Fruit fly (Drosophila melanogaster) whole organism, embryonic: ENCODE data around the gene Hsdl2.
A peak's percentile ranks its signal among the peaks of the same experiment; 100 is the strongest.

ENCODE experiments used
- ATbp ChIP-seq: fragments of 200-800 bp; sonication (Bioruptor generic); optimal IDR thresholded peaks from 2 replicates; lab custom pipeline; 2017; ENCODE audit warnings: missing biosample characterization, mild to moderate bottlenecking, missing genetic modification characterization, missing genetic modification reagents
- Aef1 ChIP-seq: fragments of 200-800 bp; sonication (Bioruptor generic); IDR thresholded peaks from 3 replicates; pipeline ENCODE4 v1.3.6; 2022; ENCODE audit warnings: missing biosample characterization, missing genetic modification characterization
- Atf3 ChIP-seq: fragments of 200-800 bp; sonication (Bioruptor generic); optimal IDR thresholded peaks from 3 replicates; lab custom pipeline; 2016; ENCODE audit warnings: missing biosample characterization, missing genetic modification characterization
- CG11504 ChIP-seq: fragments of 200-800 bp; sonication (Bioruptor generic); optimal IDR thresholded peaks from 3 replicates; lab custom pipeline; 2019; ENCODE audit warnings: missing biosample characterization, mild to moderate bottlenecking, missing genetic modification characterization, moderate library complexity
- CG13296 ChIP-seq: fragments of 200-800 bp; sonication (Bioruptor generic); optimal IDR thresholded peaks from 3 replicates; lab custom pipeline; 2018; ENCODE audit warnings: missing biosample characterization, mild to moderate bottlenecking, missing genetic modification characterization
- CG13624 ChIP-seq: fragments of 200-800 bp; sonication (Bioruptor generic); optimal IDR thresholded peaks from 2 replicates; lab custom pipeline; 2016; ENCODE audit warnings: missing biosample characterization, missing genetic modification characterization
- CG14014 ChIP-seq: fragments of 200-800 bp; sonication (Bioruptor generic); IDR thresholded peaks from 2 replicates; pipeline ENCODE4 v1.3.6; 2022; ENCODE audit warnings: missing biosample characterization, missing genetic modification characterization
- CG15601 ChIP-seq: fragments of 200-800 bp; sonication (Bioruptor generic); optimal IDR thresholded peaks from 3 replicates; lab custom pipeline; 2019; ENCODE audit warnings: missing biosample characterization, mild to moderate bottlenecking, missing genetic modification characterization, moderate library complexity
- CG1602 ChIP-seq: fragments of 200-800 bp; sonication (Bioruptor generic); optimal IDR thresholded peaks from 3 replicates; lab custom pipeline; 2016; ENCODE audit warnings: missing biosample characterization, missing genetic modification characterization
- CG17359 ChIP-seq: fragments of 200-800 bp; sonication (Bioruptor generic); optimal IDR thresholded peaks from 3 replicates; lab custom pipeline; 2018; ENCODE audit warnings: missing biosample characterization, mild to moderate bottlenecking, missing genetic modification characterization, moderate library complexity
- CG17802 ChIP-seq: fragments of 200-800 bp; sonication (Bioruptor generic); optimal IDR thresholded peaks from 2 replicates; lab custom pipeline; 2018; ENCODE audit warnings: missing biosample characterization, mild to moderate bottlenecking, missing genetic modification characterization, moderate library complexity
- CG18262 ChIP-seq: fragments of 200-800 bp; optimal IDR thresholded peaks from 3 replicates; lab custom pipeline; 2019; ENCODE audit warnings: missing biosample characterization, mild to moderate bottlenecking, missing genetic modification characterization, moderate library complexity
- CG30403 ChIP-seq: fragments of 200-800 bp; sonication (Bioruptor generic); optimal IDR thresholded peaks from 3 replicates; lab custom pipeline; 2016; ENCODE audit warnings: missing biosample characterization, missing genetic modification characterization
- CG3838 ChIP-seq: fragments of 200-800 bp; sonication (Bioruptor generic); optimal IDR thresholded peaks from 3 replicates; lab custom pipeline; 2016; ENCODE audit warnings: missing biosample characterization, missing genetic modification characterization
- CG5953 ChIP-seq: fragments of 200-800 bp; sonication (Bioruptor generic); IDR thresholded peaks from 2 replicates; pipeline ENCODE4 v1.3.6; 2022; ENCODE audit warnings: missing biosample characterization, missing genetic modification characterization
- CG6254 ChIP-seq: fragments of 200-800 bp; sonication (Bioruptor generic); optimal IDR thresholded peaks from 3 replicates; lab custom pipeline; 2017; ENCODE audit warnings: mild to moderate bottlenecking, missing biosample characterization, missing genetic modification reagents, missing genetic modification characterization
- CG7271 ChIP-seq: fragments of 200-800 bp; sonication (Bioruptor generic); optimal IDR thresholded peaks from 2 replicates; lab custom pipeline; 2018; ENCODE audit warnings: missing biosample characterization, mild to moderate bottlenecking, missing genetic modification characterization, moderate library complexity
- CG7745 ChIP-seq: fragments of 200-800 bp; sonication (Bioruptor generic); optimal IDR thresholded peaks from 2 replicates; lab custom pipeline; 2018; ENCODE audit warnings: missing biosample characterization, mild to moderate bottlenecking, missing genetic modification characterization, moderate library complexity
- CG7839 ChIP-seq: fragments of 200-800 bp; sonication (Bioruptor generic); optimal IDR thresholded peaks from 3 replicates; lab custom pipeline; 2018; ENCODE audit warnings: missing biosample characterization, mild to moderate bottlenecking, missing genetic modification characterization, moderate library complexity
- CG8089 ChIP-seq: fragments of 200-800 bp; sonication (Bioruptor generic); optimal IDR thresholded peaks from 3 replicates; lab custom pipeline; 2016; ENCODE audit warnings: missing biosample characterization, missing genetic modification characterization
- CG8281 ChIP-seq: fragments of 200-800 bp; sonication (Bioruptor generic); optimal IDR thresholded peaks from 2 replicates; lab custom pipeline; 2018; ENCODE audit warnings: missing biosample characterization, mild to moderate bottlenecking, missing genetic modification characterization, moderate library complexity
- CG9609 ChIP-seq: fragments of 200-800 bp; sonication (Bioruptor generic); optimal IDR thresholded peaks from 3 replicates; lab custom pipeline; 2016; ENCODE audit warnings: missing biosample characterization, missing genetic modification characterization
- CoRest ChIP-seq: fragments of 200-800 bp; sonication (Bioruptor generic); optimal IDR thresholded peaks from 3 replicates; lab custom pipeline; 2018; ENCODE audit warnings: missing biosample characterization, mild to moderate bottlenecking, missing genetic modification characterization, moderate library complexity
- E2f1 ChIP-seq: fragments of 200-800 bp; sonication (Bioruptor generic); IDR thresholded peaks from 2 replicates; pipeline ENCODE4 v1.3.6; 2022; ENCODE audit warnings: missing biosample characterization, missing genetic modification characterization
- Ets65A ChIP-seq: fragments of 200-800 bp; sonication (Bioruptor generic); peaks from one replicate; lab custom pipeline; 2016; ENCODE audit warnings: missing biosample characterization, missing genetic modification characterization
- HLH54F ChIP-seq: fragments of 200-800 bp; sonication (Bioruptor generic); optimal IDR thresholded peaks from 3 replicates; lab custom pipeline; 2016; ENCODE audit warnings: missing biosample characterization, missing genetic modification characterization
- HLHmδ ChIP-seq: fragments of 200-800 bp; sonication (Bioruptor generic); optimal IDR thresholded peaks from 2 replicates; lab custom pipeline; 2018; ENCODE audit warnings: missing biosample characterization, mild to moderate bottlenecking, missing genetic modification characterization, moderate library complexity
- Hr51 ChIP-seq, 2 experiments: fragments of 200-800 bp; sonication (Bioruptor generic); optimal IDR thresholded peaks; 2 replicates in 1 of 2; 3 replicates in 1 of 2; lab custom pipeline; 2016 to 2018; ENCODE audit warnings: missing biosample characterization in 2 of 2, missing genetic modification characterization in 2 of 2, mild to moderate bottlenecking in 1 of 2, moderate library complexity in 1 of 2
- PHDP ChIP-seq: fragments of 200-800 bp; sonication (Bioruptor generic); optimal IDR thresholded peaks from 3 replicates; lab custom pipeline; 2018; ENCODE audit warnings: missing biosample characterization, mild to moderate bottlenecking, missing genetic modification characterization, moderate library complexity
- Ravus ChIP-seq: fragments of 200-800 bp; sonication (Bioruptor generic); IDR thresholded peaks from 2 replicates; pipeline ENCODE4 v1.3.6; 2022; ENCODE audit warnings: missing biosample characterization, missing genetic modification characterization
- Vsx1 ChIP-seq: fragments of 200-800 bp; sonication (Bioruptor generic); optimal IDR thresholded peaks from 2 replicates; lab custom pipeline; 2017; ENCODE audit warnings: missing biosample characterization, mild to moderate bottlenecking, missing genetic modification characterization, missing genetic modification reagents
- ap ChIP-seq: fragments of 200-800 bp; sonication (Bioruptor generic); IDR thresholded peaks from 2 replicates; pipeline ENCODE4 v1.3.6; 2022; ENCODE audit warnings: missing biosample characterization, missing genetic modification characterization
- bab2 ChIP-seq: fragments of 200-800 bp; sonication (Bioruptor generic); optimal IDR thresholded peaks from 2 replicates; lab custom pipeline; 2016; ENCODE audit warnings: missing biosample characterization, missing genetic modification characterization
- bsh ChIP-seq, 2 experiments: fragments of 200-800 bp; sonication (Bioruptor generic); optimal IDR thresholded peaks; 2 replicates each; lab custom pipeline; 2017 to 2018; ENCODE audit warnings: mild to moderate bottlenecking in 2 of 2, missing biosample characterization in 2 of 2, missing genetic modification characterization in 2 of 2, moderate library complexity in 1 of 2
- corto ChIP-seq: fragments of 200-800 bp; sonication (Bioruptor generic); optimal IDR thresholded peaks from 2 replicates; lab custom pipeline; 2016; ENCODE audit warnings: missing biosample characterization, mild to moderate bottlenecking, missing genetic modification characterization, moderate library complexity
- croc ChIP-seq: fragments of 200-800 bp; sonication (Bioruptor generic); conservative IDR thresholded peaks from 3 replicates; pipeline ENCODE4 v1.3.6; 2022; ENCODE audit warnings: missing biosample characterization, missing genetic modification characterization
- dati ChIP-seq: fragments of 200-800 bp; sonication (Bioruptor generic); IDR thresholded peaks from 2 replicates; pipeline ENCODE4 v1.3.6; 2022; ENCODE audit warnings: missing biosample characterization, missing genetic modification characterization
- dimm ChIP-seq: fragments of 200-800 bp; sonication (Bioruptor generic); IDR thresholded peaks from 2 replicates; pipeline ENCODE4 v1.3.6; 2022; ENCODE audit warnings: missing biosample characterization, missing genetic modification characterization
- disco-r ChIP-seq: fragments of 200-800 bp; sonication (Bioruptor generic); optimal IDR thresholded peaks from 2 replicates; lab custom pipeline; 2016; ENCODE audit warnings: missing biosample characterization, missing genetic modification characterization
- gt ChIP-seq: fragments of 200-800 bp; sonication (Bioruptor generic); IDR thresholded peaks from 2 replicates; pipeline ENCODE4 v1.3.6; 2022; ENCODE audit warnings: missing biosample characterization, missing genetic modification characterization
- luna ChIP-seq: fragments of 200-800 bp; sonication (Bioruptor generic); optimal IDR thresholded peaks from 2 replicates; lab custom pipeline; 2016; ENCODE audit warnings: missing biosample characterization, missing genetic modification characterization
- nerfin-2 ChIP-seq: fragments of 200-800 bp; sonication (Bioruptor generic); IDR thresholded peaks from 2 replicates; pipeline ENCODE4 v1.3.6; 2022; ENCODE audit warnings: missing biosample characterization, missing genetic modification characterization; ENCODE audit not compliant: partially characterized antibody
- p53 ChIP-seq: fragments of 200-800 bp; sonication (Bioruptor generic); optimal IDR thresholded peaks from 2 replicates; lab custom pipeline; 2016; ENCODE audit warnings: missing biosample characterization, missing genetic modification characterization
- pfk ChIP-seq: fragments of 200-800 bp; sonication (Bioruptor generic); optimal IDR thresholded peaks from 2 replicates; lab custom pipeline; 2018; ENCODE audit warnings: missing biosample characterization, mild to moderate bottlenecking, missing genetic modification characterization, moderate library complexity
- psq ChIP-seq: fragments of 200-800 bp; sonication (Bioruptor generic); optimal IDR thresholded peaks from 2 replicates; lab custom pipeline; 2017; ENCODE audit warnings: missing biosample characterization, missing genetic modification characterization
- slou ChIP-seq: fragments of 200-800 bp; sonication (Bioruptor generic); optimal IDR thresholded peaks from 3 replicates; lab custom pipeline; 2016; ENCODE audit warnings: missing biosample characterization, missing genetic modification characterization
- sr ChIP-seq: fragments of 200-800 bp; sonication (Bioruptor generic); IDR thresholded peaks from 3 replicates; pipeline ENCODE4 v1.3.6; 2022; ENCODE audit warnings: missing biosample characterization, missing genetic modification characterization
- tll ChIP-seq, 2 experiments: fragments of 200-800 bp in 1 of 2; fragments of >200 bp in 1 of 2; sonication (Bioruptor generic) in 1 of 2; optimal IDR thresholded peaks; 2 replicates each; lab custom pipeline; 2017 to 2019; ENCODE audit warnings: missing biosample characterization in 2 of 2, missing genetic modification characterization in 2 of 2, mild to moderate bottlenecking in 1 of 2, moderate library complexity in 1 of 2
- vnd ChIP-seq: fragments of 200-800 bp; sonication (Bioruptor generic); IDR thresholded peaks from 3 replicates; pipeline ENCODE4 v1.3.6; 2022; ENCODE audit warnings: missing biosample characterization, missing genetic modification characterization; ENCODE audit not compliant: partially characterized antibody

Hsdl2 gene

DNA sequence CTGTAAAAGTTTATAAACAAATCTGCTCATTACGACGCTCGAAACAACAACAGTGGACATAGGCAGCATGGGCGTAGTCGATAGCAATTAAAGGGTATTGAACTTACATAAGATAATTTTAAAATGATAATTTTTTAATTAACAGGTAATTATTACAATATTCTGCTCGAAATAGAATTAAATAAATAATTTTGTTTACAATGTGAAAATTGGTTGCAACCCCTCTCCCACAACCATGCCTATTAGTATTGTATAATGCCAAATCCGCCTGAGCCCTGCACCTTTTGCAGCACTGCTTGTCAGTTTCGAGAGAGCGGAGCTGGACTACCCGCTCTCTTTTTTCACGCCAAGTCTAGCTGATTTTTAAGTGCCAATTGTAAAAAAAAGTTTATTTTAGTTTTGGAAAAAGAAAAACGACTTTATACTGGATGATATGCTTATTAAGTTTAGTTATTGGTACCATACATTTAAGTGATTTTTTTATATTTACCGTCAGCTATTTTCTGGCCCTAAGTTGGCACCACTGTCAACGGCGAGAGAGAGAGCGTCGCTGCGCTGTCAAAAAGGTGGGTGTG is 41.2 kb upstream of the Hsdl2 start, which contains the start of the genes CG5611 and Mtl (continued):
- TF ChIP-seq tll (GFP tag; optimal IDR thresholded peaks at IDR 0.05; lab: Kevin White, UChicago) (peak; percentile 11 to 87), CG1602 (GFP tag; lab: Kevin White, UChicago) (peak; percentile 100), HLHmδ (GFP tag; lab: Kevin White, UChicago) (peak; percentile 26), CG15601 (tag; lab: Kevin White, UChicago) (peak; percentile 99), Ets65A (GFP tag; lab: Kevin White, UChicago) (peak; percentile 100), CG8089 (peak; percentile 96), CG13624 (GFP tag; lab: Kevin White, UChicago) (peak; percentile 98), CG3838 (GFP tag; lab: Kevin White, UChicago) (peak; percentile 97), pfk (GFP tag; lab: Kevin White, UChicago) (peak; percentile 77), CG5953 (peak; percentile 100), dimm (GFP tag; lab: Robert Waterston, UW) (peak; percentile 99), CG7271 (tag; lab: Kevin White, UChicago) (peak; percentile 100), CG9609 (GFP tag; lab: Kevin White, UChicago) (peak; percentile 97), sr (GFP tag; lab: Robert Waterston, UW) (peak; percentile 99), HLH54F (peak; percentile 99), vnd (no peak), Aef1 (GFP tag; lab: Robert Waterston, UW) (peak; percentile 100), psq (GFP tag; lab: Kevin White, UChicago) (peak; percentile 99), CG13296 (GFP tag; lab: Kevin White, UChicago) (peak; percentile 99), slou (GFP tag; lab: Kevin White, UChicago) (peak; percentile 100), CG30403 (GFP tag; lab: Kevin White, UChicago) (peak; percentile 100), ATbp (GFP tag; lab: Kevin White, UChicago) (peak; percentile 99), bsh (GFP tag; optimal IDR thresholded peaks at IDR 0.05; lab: Kevin White, UChicago) (peak; percentile 93 to 100), bab2 (GFP tag; lab: Kevin White, UChicago) (peak; percentile 98), gt (GFP tag; lab: Robert Waterston, UW) (peak; percentile 99), Ravus (GFP tag; lab: Robert Waterston, UW) (peak; percentile 99), E2f1 (peak; percentile 100), Atf3 (GFP tag; lab: Kevin White, UChicago) (peak; percentile 92), CG18262 (peak; percentile 100), PHDP (tag; lab: Kevin White, UChicago) (peak; percentile 100), Hr51 (GFP tag; optimal IDR thresholded peaks at IDR 0.05; lab: Kevin White, UChicago) (peak; percentile 98 to 100), CG7745 (tag; lab: Kevin White, UChicago) (peak; percentile 94), CoRest (tag; lab: Kevin White, UChicago) (peak; percentile 100), CG8281 (tag; lab: Kevin White, UChicago) (peak; percentile 96), luna (GFP tag; lab: Kevin White, UChicago) (peak; percentile 93), dati (GFP tag; lab: Robert Waterston, UW) (peak; percentile 99), CG7839 (tag; lab: Kevin White, UChicago) (peak; percentile 100), croc (peak; percentile 100), p53 (GFP tag; lab: Kevin White, UChicago) (peak; percentile 86), CG6254 (GFP tag; lab: Kevin White, UChicago) (peak; percentile 98), CG14014 (GFP tag; lab: Robert Waterston, UW) (peak; percentile 100), ap (peak; percentile 100), Vsx1 (GFP tag; lab: Kevin White, UChicago) (peak; percentile 98), nerfin-2 (GFP tag; lab: Robert Waterston, UW) (0 out of 2 replicates have a peak, but pooled peaks have one; percentile 9), corto (GFP tag; lab: Kevin White, UChicago) (peak; percentile 97), CG17359 (tag; lab: Kevin White, UChicago) (peak; percentile 100), CG17802 (tag; lab: Kevin White, UChicago) (peak; percentile 95), disco-r (peak; percentile 88), CG11504 (peak; percentile 99)
